Worm (Caenorhabditis elegans): ENCODE data around the gene K08D8.11.
"Not testable (repeated sequence)": the region's sequence is repeated elsewhere in the genome, so short reads cannot be mapped to it uniquely, and the experiment has no call there.

K08D8.11 gene

DNA sequence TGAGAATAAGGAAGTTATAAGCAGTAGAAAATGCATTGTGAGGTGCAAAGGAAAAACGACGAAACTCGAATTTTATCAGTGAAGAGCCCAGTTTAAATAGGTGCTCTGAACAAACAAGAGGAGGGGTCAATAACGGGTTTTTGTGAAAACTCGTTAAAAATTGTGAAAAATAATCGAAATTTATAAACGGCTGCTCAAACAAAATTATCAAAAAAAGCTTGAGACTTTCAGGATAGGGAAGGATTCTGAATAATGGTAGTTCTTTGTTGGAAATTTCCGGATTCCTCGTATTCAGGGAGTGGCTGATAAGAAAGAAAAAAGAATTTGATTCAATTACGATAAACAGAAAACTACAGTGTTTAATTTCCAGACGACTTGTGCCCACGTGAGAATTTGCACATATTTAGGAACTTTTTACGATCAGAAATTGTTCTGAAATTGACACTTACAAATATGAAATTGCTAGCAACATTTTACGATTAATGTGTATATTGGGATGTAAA is 23.6 kb upstream of the K08D8.11 start, which contains the start of gene clec-187:
Gene clec-187, minus strand, starts transcription at position 51 of the 503 bp plus-strand sequence.
- TF ChIP-seq F13H6.1 (tag; optimal IDR thresholded peaks at IDR 0.05) = no peak
- no peak for TF ChIP-seq tbx-7 (tag; optimal IDR thresholded peaks at IDR 0.05)
- no peak for TF ChIP-seq K02D7.2 (tag; optimal IDR thresholded peaks at IDR 0.05)
- no peak for TF ChIP-seq C08G9.2 (tag; optimal IDR thresholded peaks at IDR 0.05)
- TF ChIP-seq sox-4 (tag; optimal IDR thresholded peaks at IDR 0.05) = no peak
- TF ChIP-seq pax-1 (tag; optimal IDR thresholded peaks at IDR 0.05) = no peak
- no peak for TF ChIP-seq fkh-6 (tag; optimal IDR thresholded peaks at IDR 0.05)
- no peak for TF ChIP-seq tbx-2 (tag; optimal IDR thresholded peaks at IDR 0.05)
- no peak for TF ChIP-seq mec-3 (tag; optimal IDR thresholded peaks at IDR 0.05; ENCODE audit: borderline replicate concordance)
- TF ChIP-seq ceh-14 (tag; optimal IDR thresholded peaks at IDR 0.05) = no peak
- TF ChIP-seq npax-4 (tag; optimal IDR thresholded peaks at IDR 0.05) = no peak
- no peak for TF ChIP-seq sdc-2 (tag; optimal IDR thresholded peaks at IDR 0.05)
- TF ChIP-seq dve-1 (tag; optimal IDR thresholded peaks at IDR 0.05) = no peak
- no peak for TF ChIP-seq Y22D7AL.16 (tag; optimal IDR thresholded peaks at IDR 0.05)
- no peak for TF ChIP-seq pag-3 (tag; optimal IDR thresholded peaks at IDR 0.05; ENCODE audit: borderline replicate concordance)

DNA sequence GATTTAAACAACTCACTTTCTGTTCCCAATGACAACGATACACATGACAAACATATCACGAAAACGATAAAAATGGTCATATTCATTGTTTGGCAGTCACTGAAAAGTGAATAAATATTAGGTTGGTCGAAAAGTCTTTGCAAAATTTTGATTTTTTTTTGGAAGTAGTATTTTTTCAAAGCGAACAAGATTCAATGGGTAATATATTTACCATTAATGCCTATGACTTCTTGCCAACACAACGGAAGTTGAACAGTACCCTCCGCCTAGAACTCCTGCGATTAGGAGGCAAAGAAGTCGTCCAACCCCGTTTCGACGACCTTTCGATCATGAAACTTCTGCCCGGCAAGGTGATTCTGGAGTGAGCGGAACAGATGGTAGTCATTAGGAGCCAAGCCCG is 19.8 kb upstream of the K08D8.11 start, which contains the start of gene ZK896.1:
Gene ZK896.1, minus strand, starts transcription at position 101 of the 400 bp plus-strand sequence.
- not testable (repeated sequence) for TF ChIP-seq unc-42, nhr-232, ref-2 (tag; optimal IDR thresholded peaks at IDR 0.05)

DNA sequence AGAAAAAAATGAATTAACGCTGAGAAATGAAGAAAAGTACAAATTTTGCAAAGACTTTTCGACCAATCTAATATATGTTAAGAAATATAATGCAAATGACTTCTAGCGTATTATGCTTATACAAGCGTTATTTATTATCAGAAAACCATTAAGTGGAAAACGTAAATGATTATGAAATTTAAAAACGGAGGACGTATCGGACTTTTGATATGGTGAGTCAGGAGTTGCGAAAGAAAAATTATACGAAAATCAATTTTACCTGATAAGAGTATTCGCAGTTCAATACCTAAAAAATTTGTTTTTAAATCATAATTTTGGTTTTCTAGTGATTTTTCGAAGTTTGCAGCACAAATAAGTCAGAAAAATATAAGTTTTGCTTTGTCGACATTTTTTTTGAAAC is 18.5 kb upstream of the K08D8.11 start:
- no peak for TF ChIP-seq rnt-1 (tag; optimal IDR thresholded peaks at IDR 0.05)
- no peak for TF ChIP-seq hlh-13 (GFP tag; optimal IDR thresholded peaks at IDR 0.05)
- no peak for TF ChIP-seq unc-55 (GFP tag; optimal IDR thresholded peaks at IDR 0.05)
- TF ChIP-seq ahr-1 (tag; optimal IDR thresholded peaks at IDR 0.05) = no peak
- no peak for TF ChIP-seq dmd-4 (tag; optimal IDR thresholded peaks at IDR 0.05; ENCODE audit: borderline replicate concordance)
- no peak for TF ChIP-seq ceh-14 (tag; optimal IDR thresholded peaks at IDR 0.05)
- no peak for TF ChIP-seq C08G9.2 (tag; optimal IDR thresholded peaks at IDR 0.05)
- TF ChIP-seq ets-4 (tag; optimal IDR thresholded peaks at IDR 0.05) = no peak
- no peak for TF ChIP-seq ama-1 (optimal IDR thresholded peaks at IDR 0.05)
- no peak for TF ChIP-seq ceh-30 (tag; optimal IDR thresholded peaks at IDR 0.05)
- no peak for TF ChIP-seq ceh-2 (tag; optimal IDR thresholded peaks at IDR 0.05)
- no peak for TF ChIP-seq npax-4 (tag; optimal IDR thresholded peaks at IDR 0.05)
- no peak for TF ChIP-seq elt-4 (tag; optimal IDR thresholded peaks at IDR 0.05)
- TF ChIP-seq hlh-8 (tag; optimal IDR thresholded peaks at IDR 0.05) = no peak
- TF ChIP-seq ref-2 (tag; optimal IDR thresholded peaks at IDR 0.05) = no peak
- TF ChIP-seq ceh-19 (GFP tag; optimal IDR thresholded peaks at IDR 0.05) = no peak
- no peak for TF ChIP-seq lin-11 (tag; optimal IDR thresholded peaks at IDR 0.05)
- TF ChIP-seq K02D7.2 (tag; optimal IDR thresholded peaks at IDR 0.05) = no peak
- TF ChIP-seq ttx-3 (tag; optimal IDR thresholded peaks at IDR 0.05) = no peak

DNA sequence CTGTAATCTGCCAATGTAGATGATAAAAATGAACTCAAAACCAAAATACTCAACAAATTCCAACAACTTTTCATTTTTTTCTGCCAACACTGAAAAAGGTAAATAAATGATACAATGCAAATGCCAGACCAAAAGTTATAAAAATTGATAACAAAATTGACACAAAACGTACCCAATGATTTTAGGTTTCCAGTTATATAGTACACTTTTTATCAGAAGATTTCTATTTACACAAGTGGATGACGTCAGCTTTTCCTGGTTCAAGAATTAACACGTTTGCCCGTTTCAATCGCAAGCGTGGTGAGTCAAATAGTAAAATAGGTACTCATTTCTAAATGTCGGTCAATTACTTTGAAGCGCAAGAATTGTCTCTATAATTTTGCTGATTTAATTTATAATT is 15.5 kb upstream of the K08D8.11 start, which contains the start of gene ZK896.5:
Gene ZK896.5, minus strand, starts transcription at position 89 of the 400 bp plus-strand sequence.
- TF ChIP-seq elt-2 (tag; optimal IDR thresholded peaks at IDR 0.05) (peak; percentile 3), tbx-7 (tag; optimal IDR thresholded peaks at IDR 0.05) (no peak)

DNA sequence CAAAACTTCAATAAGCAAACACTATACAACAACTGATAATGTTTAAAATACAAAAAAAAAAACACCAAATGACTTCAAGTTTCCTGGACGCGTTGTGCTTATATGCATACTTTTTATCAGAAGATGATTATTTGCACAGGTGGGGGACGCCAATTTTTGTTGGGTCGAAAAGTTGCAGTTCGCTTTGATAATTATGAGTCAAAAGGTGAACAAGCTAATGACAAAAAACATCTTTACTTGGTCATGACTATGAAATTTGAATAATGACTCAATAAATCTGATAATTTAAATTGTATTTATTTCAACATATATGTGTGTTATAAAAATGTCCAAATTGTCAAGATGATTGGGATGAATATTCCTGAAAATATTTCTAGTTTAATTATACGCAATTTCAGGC is 11.9 kb upstream of the K08D8.11 start, which contains the start of gene ZK896.4:
Gene ZK896.4, minus strand, starts transcription at position 101 of the 400 bp plus-strand sequence.
- TF ChIP-seq C38D4.7 (GFP tag; optimal IDR thresholded peaks at IDR 0.05) (no peak), C08G9.2 (tag; optimal IDR thresholded peaks at IDR 0.05) (no peak), T23F11.4 (GFP tag; optimal IDR thresholded peaks at IDR 0.05) (no peak), hlh-13 (GFP tag; optimal IDR thresholded peaks at IDR 0.05) (no peak), pha-4 (tag; optimal IDR thresholded peaks at IDR 0.05) (no peak), elt-4 (tag; optimal IDR thresholded peaks at IDR 0.05) (no peak), pqm-1 (tag; optimal IDR thresholded peaks at IDR 0.05) (no peak), odd-2 (tag; optimal IDR thresholded peaks at IDR 0.05) (no peak), unc-3 (GFP tag; conservative IDR thresholded peaks at IDR 0.05) (no peak), unc-3 (tag; optimal IDR thresholded peaks at IDR 0.05) (no peak), ceh-2 (tag; optimal IDR thresholded peaks at IDR 0.05) (no peak), ceh-19 (GFP tag; optimal IDR thresholded peaks at IDR 0.05) (no peak), unc-86 (tag; optimal IDR thresholded peaks at IDR 0.05) (no peak), npax-4 (tag; optimal IDR thresholded peaks at IDR 0.05) (no peak), ceh-24 (tag; optimal IDR thresholded peaks at IDR 0.05) (no peak)

Data from whole organism, late embryonic.